Fruit fly (Drosophila melanogaster) whole organism, embryonic: ENCODE results near the gene Tsen2.

Source experiments
- Ada2b ChIP-seq: fragments of 200-800 bp; sonication (Bioruptor generic); IDR thresholded peaks from 2 replicates; pipeline ENCODE4 v1.3.6; 2022; ENCODE audit warnings: missing biosample characterization, missing genetic modification characterization
- B-H2 ChIP-seq: fragments of 200-800 bp; sonication (Bioruptor generic); optimal IDR thresholded peaks from 2 replicates; lab custom pipeline; 2018; ENCODE audit warnings: missing biosample characterization, mild to moderate bottlenecking, missing genetic modification characterization
- BEAF-32 ChIP-seq: fragments of 200-800 bp; sonication (Bioruptor generic); optimal IDR thresholded peaks from 3 replicates; lab custom pipeline; 2017; ENCODE audit warnings: missing biosample characterization, missing genetic modification characterization, mild to moderate bottlenecking, moderate library complexity, missing genetic modification reagents
- CG10366 ChIP-seq: fragments of 200-800 bp; sonication (Bioruptor generic); IDR thresholded peaks from 2 replicates; pipeline ENCODE4 v1.3.6; 2022; ENCODE audit warnings: missing biosample characterization, missing genetic modification characterization
- CG10565 ChIP-seq: fragments of 200-800 bp; sonication (Bioruptor generic); optimal IDR thresholded peaks from 3 replicates; lab custom pipeline; 2016; ENCODE audit warnings: missing biosample characterization, mild to moderate bottlenecking, missing genetic modification characterization
- CG11456 ChIP-seq: fragments of 200-800 bp; sonication (Bioruptor generic); IDR thresholded peaks from 3 replicates; pipeline ENCODE4 v1.3.6; 2022; ENCODE audit warnings: missing biosample characterization, missing genetic modification characterization
- CG12299 ChIP-seq: fragments of 200-800 bp; sonication (Bioruptor generic); optimal IDR thresholded peaks from 2 replicates; lab custom pipeline; 2018; ENCODE audit warnings: missing biosample characterization, mild to moderate bottlenecking, missing genetic modification characterization
- CG1233 ChIP-seq: fragments of 200-800 bp; sonication (Bioruptor generic); optimal IDR thresholded peaks from 4 replicates; lab custom pipeline; 2018; ENCODE audit warnings: missing biosample characterization, mild to moderate bottlenecking, missing genetic modification characterization
- CG12391 ChIP-seq: fragments of 200-800 bp; sonication (Bioruptor generic); optimal IDR thresholded peaks from 3 replicates; lab custom pipeline; 2018; ENCODE audit warnings: missing biosample characterization, mild to moderate bottlenecking, missing genetic modification characterization, moderate library complexity
- CG12659 ChIP-seq: fragments of 200-800 bp; sonication (Bioruptor generic); optimal IDR thresholded peaks from 3 replicates; lab custom pipeline; 2017; ENCODE audit warnings: mild to moderate bottlenecking, missing biosample characterization, missing genetic modification reagents, missing genetic modification characterization
- CG12942 ChIP-seq: fragments of 200-800 bp; sonication (Bioruptor generic); optimal IDR thresholded peaks from 3 replicates; lab custom pipeline; 2016; ENCODE audit warnings: missing biosample characterization, missing genetic modification characterization
- CG13424 ChIP-seq: fragments of 200-800 bp; sonication (Bioruptor generic); optimal IDR thresholded peaks from 2 replicates; lab custom pipeline; 2019; ENCODE audit warnings: missing biosample characterization, mild to moderate bottlenecking, missing genetic modification characterization, moderate library complexity
- CG13624 ChIP-seq: fragments of 200-800 bp; sonication (Bioruptor generic); optimal IDR thresholded peaks from 2 replicates; lab custom pipeline; 2016; ENCODE audit warnings: missing biosample characterization, missing genetic modification characterization
- CG14965 ChIP-seq: fragments of 200-800 bp; sonication (Bioruptor generic); optimal IDR thresholded peaks from 2 replicates; lab custom pipeline; 2016; ENCODE audit warnings: missing biosample characterization, missing genetic modification characterization, borderline replicate concordance
- CG1647 ChIP-seq: fragments of 200-800 bp; sonication (Bioruptor generic); optimal IDR thresholded peaks from 3 replicates; lab custom pipeline; 2016; ENCODE audit warnings: missing biosample characterization, missing genetic modification characterization
- CG17186 ChIP-seq: fragments of 200-800 bp; sonication (Bioruptor generic); optimal IDR thresholded peaks from 3 replicates; lab custom pipeline; 2017; ENCODE audit warnings: missing biosample characterization, missing genetic modification reagents, missing genetic modification characterization
- CG17359 ChIP-seq: fragments of 200-800 bp; sonication (Bioruptor generic); optimal IDR thresholded peaks from 3 replicates; lab custom pipeline; 2018; ENCODE audit warnings: missing biosample characterization, mild to moderate bottlenecking, missing genetic modification characterization, moderate library complexity
- CG2120 ChIP-seq: fragments of 200-800 bp; sonication (Bioruptor generic); optimal IDR thresholded peaks from 3 replicates; lab custom pipeline; 2016; ENCODE audit warnings: missing biosample characterization, missing genetic modification characterization
- CG2199 ChIP-seq: fragments of 200-800 bp; sonication (Bioruptor generic); IDR thresholded peaks from 3 replicates; pipeline ENCODE4 v1.3.6; 2022; ENCODE audit warnings: missing biosample characterization, missing genetic modification characterization
- CG30020 ChIP-seq: fragments of 200-800 bp; optimal IDR thresholded peaks from 2 replicates; lab custom pipeline; 2019; ENCODE audit warnings: missing biosample characterization, mild to moderate bottlenecking, missing genetic modification characterization, moderate library complexity
- CG30403 ChIP-seq: fragments of 200-800 bp; sonication (Bioruptor generic); optimal IDR thresholded peaks from 3 replicates; lab custom pipeline; 2016; ENCODE audit warnings: missing biosample characterization, missing genetic modification characterization
- CG31365 ChIP-seq: fragments of 200-800 bp; sonication (Bioruptor generic); optimal IDR thresholded peaks from 2 replicates; lab custom pipeline; 2018; ENCODE audit warnings: missing biosample characterization, mild to moderate bottlenecking, missing genetic modification characterization
- CG3163 ChIP-seq: fragments of 200-800 bp; sonication (Bioruptor generic); optimal IDR thresholded peaks from 3 replicates; lab custom pipeline; 2016; ENCODE audit warnings: missing biosample characterization, missing genetic modification characterization
- CG3726 ChIP-seq: fragments of 200-800 bp; sonication (Bioruptor generic); IDR thresholded peaks from 3 replicates; pipeline ENCODE4, ENCODE4 v1.3.6; 2022; ENCODE audit warnings: missing biosample characterization, missing genetic modification characterization
- CG4404 ChIP-seq: fragments of 200-800 bp; sonication (Bioruptor generic); IDR thresholded peaks from 2 replicates; pipeline ENCODE4 v1.3.6; 2022; ENCODE audit warnings: missing biosample characterization, missing genetic modification characterization
- CG9817 ChIP-seq: fragments of 200-800 bp; sonication (Bioruptor generic); optimal IDR thresholded peaks from 2 replicates; lab custom pipeline; 2018; ENCODE audit warnings: missing biosample characterization, mild to moderate bottlenecking, missing genetic modification characterization, moderate library complexity
- CoRest ChIP-seq: fragments of 200-800 bp; sonication (Bioruptor generic); optimal IDR thresholded peaks from 3 replicates; lab custom pipeline; 2018; ENCODE audit warnings: missing biosample characterization, mild to moderate bottlenecking, missing genetic modification characterization, moderate library complexity
- D19A ChIP-seq: fragments of 200-800 bp; optimal IDR thresholded peaks from 3 replicates; lab custom pipeline; 2019; ENCODE audit warnings: missing biosample characterization, mild to moderate bottlenecking, missing genetic modification characterization, moderate library complexity
- Dp ChIP-seq: fragments of 200-800 bp; sonication (Bioruptor generic); optimal IDR thresholded peaks from 2 replicates; lab custom pipeline; 2018; ENCODE audit warnings: missing biosample characterization, mild to moderate bottlenecking, missing genetic modification characterization, moderate library complexity
- HmgD ChIP-seq: fragments of 200-800 bp; sonication (Bioruptor generic); optimal IDR thresholded peaks from 3 replicates; lab custom pipeline; 2016; ENCODE audit warnings: missing biosample characterization, missing genetic modification characterization
- HmgZ ChIP-seq: fragments of 200-800 bp; sonication (Bioruptor generic); optimal IDR thresholded peaks from 2 replicates; lab custom pipeline; 2018; ENCODE audit warnings: missing biosample characterization, mild to moderate bottlenecking, missing genetic modification characterization
- Hr3 ChIP-seq: fragments of 200-800 bp; sonication (Bioruptor generic); optimal IDR thresholded peaks from 3 replicates; lab custom pipeline; 2016; ENCODE audit warnings: missing biosample characterization, missing genetic modification characterization
- Lim3 ChIP-seq: fragments of 200-800 bp; sonication (Bioruptor generic); IDR thresholded peaks from 2 replicates; pipeline ENCODE4 v1.3.6; 2022; ENCODE audit warnings: missing biosample characterization, missing genetic modification characterization
- MTF-1 ChIP-seq: fragments of 200-800 bp; sonication (Bioruptor generic); optimal IDR thresholded peaks from 2 replicates; lab custom pipeline; 2018; ENCODE audit warnings: missing biosample characterization, mild to moderate bottlenecking, missing genetic modification characterization, borderline replicate concordance
- Myb ChIP-seq: fragments of 200-800 bp; sonication (Bioruptor generic); optimal IDR thresholded peaks from 2 replicates; lab custom pipeline; 2016; ENCODE audit warnings: missing biosample characterization, missing genetic modification characterization
- NK7.1 ChIP-seq: fragments of 200-800 bp; sonication (Bioruptor generic); optimal IDR thresholded peaks from 3 replicates; lab custom pipeline; 2016; ENCODE audit warnings: missing biosample characterization, missing genetic modification characterization
- Oli ChIP-seq: fragments of 200-800 bp; sonication (Bioruptor generic); optimal IDR thresholded peaks from 2 replicates; lab custom pipeline; 2018; ENCODE audit warnings: missing biosample characterization, mild to moderate bottlenecking, missing genetic modification characterization, moderate library complexity
- Six4 ChIP-seq: fragments of 200-800 bp; sonication (Bioruptor generic); optimal IDR thresholded peaks from 2 replicates; lab custom pipeline; 2016; ENCODE audit warnings: missing biosample characterization, missing genetic modification characterization
- amos ChIP-seq: fragments of 200-800 bp; sonication (Bioruptor generic); IDR thresholded peaks from 2 replicates; pipeline ENCODE4 v1.3.6; 2022; ENCODE audit warnings: missing biosample characterization, missing genetic modification characterization; ENCODE audit not compliant: partially characterized antibody
- az2 ChIP-seq: fragments of 200-800 bp; sonication (Bioruptor generic); optimal IDR thresholded peaks from 3 replicates; lab custom pipeline; 2016; ENCODE audit warnings: missing biosample characterization, missing genetic modification characterization
- bab2 ChIP-seq: fragments of 200-800 bp; sonication (Bioruptor generic); optimal IDR thresholded peaks from 2 replicates; lab custom pipeline; 2016; ENCODE audit warnings: missing biosample characterization, missing genetic modification characterization
- cad ChIP-seq: fragments of >200 bp; optimal IDR thresholded peaks from 2 replicates; lab custom pipeline; 2017; ENCODE audit warnings: missing biosample characterization, missing genetic modification characterization
- emc ChIP-seq: fragments of 200-800 bp; sonication (Bioruptor generic); optimal IDR thresholded peaks from 2 replicates; lab custom pipeline; 2016; ENCODE audit warnings: missing biosample characterization, missing genetic modification characterization
- eve ChIP-seq, 2 experiments: fragments of >200 bp; optimal IDR thresholded peaks; 2 replicates each; lab custom pipeline; 2017; ENCODE audit warnings: missing biosample characterization in 2 of 2, missing genetic modification characterization in 2 of 2
- gem ChIP-seq: fragments of 200-800 bp; sonication (Bioruptor generic); optimal IDR thresholded peaks from 2 replicates; lab custom pipeline; 2019; ENCODE audit warnings: missing biosample characterization, mild to moderate bottlenecking, missing genetic modification characterization, moderate library complexity
- lab ChIP-seq: fragments of 200-800 bp; sonication (Bioruptor generic); optimal IDR thresholded peaks from 3 replicates; lab custom pipeline; 2017; ENCODE audit warnings: missing biosample characterization, missing genetic modification characterization, mild to moderate bottlenecking, moderate library complexity, missing genetic modification reagents
- onecut ChIP-seq: fragments of 200-800 bp; sonication (Bioruptor generic); IDR thresholded peaks from 2 replicates; pipeline ENCODE4 v1.3.6; 2022; ENCODE audit warnings: missing biosample characterization, missing genetic modification characterization
- pfk ChIP-seq: fragments of 200-800 bp; sonication (Bioruptor generic); optimal IDR thresholded peaks from 2 replicates; lab custom pipeline; 2018; ENCODE audit warnings: missing biosample characterization, mild to moderate bottlenecking, missing genetic modification characterization, moderate library complexity
- tio ChIP-seq: fragments of 200-800 bp; sonication (Bioruptor generic); optimal IDR thresholded peaks from 2 replicates; lab custom pipeline; 2017; ENCODE audit warnings: missing biosample characterization, missing genetic modification characterization, inconsistent platforms
- usp ChIP-seq: fragments of >200 bp; optimal IDR thresholded peaks from 2 replicates; lab custom pipeline; 2017; ENCODE audit warnings: missing biosample characterization, missing genetic modification characterization
- zfh2 ChIP-seq: fragments of 200-800 bp; sonication (Bioruptor generic); optimal IDR thresholded peaks from 2 replicates; lab custom pipeline; 2016; ENCODE audit warnings: missing biosample characterization, missing genetic modification characterization

Tsen2 gene

dm6 chr2L:16703753-16704152 lies 25.8 kb upstream of the Tsen2 start (continued):
- TF ChIP-seq HmgZ (tag; lab: Kevin White, UChicago) = peak; percentile 29
- TF ChIP-seq tio (GFP tag; lab: Kevin White, UChicago) = peak; percentile 49
- TF ChIP-seq HmgD (GFP tag; lab: Kevin White, UChicago) = no peak
- TF ChIP-seq zfh2 (GFP tag; lab: Kevin White, UChicago) = peak; percentile 59
- TF ChIP-seq CG10565 = no peak
- TF ChIP-seq CG13424 (tag; lab: Kevin White, UChicago) = peak; percentile 72
- TF ChIP-seq CG12942 = no peak
- peak; percentile 74 for TF ChIP-seq Dp
- peak; percentile 62 for TF ChIP-seq CG30403 (GFP tag; lab: Kevin White, UChicago)
- no peak for TF ChIP-seq D19A
- TF ChIP-seq CG12299 (tag; lab: Kevin White, UChicago) = peak; percentile 11
- no peak for TF ChIP-seq CG2199 (GFP tag; lab: Robert Waterston, UW)
- no peak for TF ChIP-seq CG17359 (tag; lab: Kevin White, UChicago)
- TF ChIP-seq Hr3 (GFP tag; lab: Kevin White, UChicago) = peak; percentile 27
- TF ChIP-seq BEAF-32 (GFP tag; lab: Kevin White, UChicago) = no peak
- no peak for TF ChIP-seq CG4404 (GFP tag; lab: Robert Waterston, UW)
- TF ChIP-seq CG31365 (tag; lab: Kevin White, UChicago) = no peak
- TF ChIP-seq pfk = no peak
- TF ChIP-seq Myb (GFP tag; lab: Kevin White, UChicago) = peak; percentile 21
- peak; percentile 31 for TF ChIP-seq az2 (GFP tag; lab: Kevin White, UChicago)
- TF ChIP-seq CG1233 = no peak
- TF ChIP-seq CG30020 (tag; lab: Kevin White, UChicago) = peak; percentile 69
- TF ChIP-seq cad (GFP tag; lab: Kevin White, UChicago) = no peak
- no peak for TF ChIP-seq lab
- no peak for TF ChIP-seq emc (GFP tag; lab: Kevin White, UChicago)
- no peak for TF ChIP-seq CG11456 (GFP tag; lab: Robert Waterston, UW)
- TF ChIP-seq CG1647 (GFP tag; lab: Kevin White, UChicago) = peak; percentile 23
- peak; percentile 53 for TF ChIP-seq CG13624 (GFP tag; lab: Kevin White, UChicago)
- peak; percentile 64 for TF ChIP-seq CG9817
- no peak for TF ChIP-seq amos (GFP tag; lab: Robert Waterston, UW)
- TF ChIP-seq CG17186 = no peak
- peak; percentile 58; the same call in 1 of the 2 replicates for TF ChIP-seq Ada2b (GFP tag; lab: Robert Waterston, UW)
- TF ChIP-seq CoRest (tag; lab: Kevin White, UChicago) = peak; percentile 70
- peak; percentile 8 for TF ChIP-seq CG3163 (GFP tag; lab: Kevin White, UChicago)
- TF ChIP-seq B-H2 (GFP tag; lab: Kevin White, UChicago) = peak; percentile 31
- peak; percentile 55 for TF ChIP-seq Oli (tag; lab: Kevin White, UChicago)
- TF ChIP-seq CG12659 (GFP tag; lab: Kevin White, UChicago) = peak; percentile 59
- TF ChIP-seq CG2120 (GFP tag; lab: Kevin White, UChicago) = peak; percentile 77
- peak; percentile 31; the same call in 1 of the 2 replicates for TF ChIP-seq onecut (GFP tag; lab: Robert Waterston, UW)
- TF ChIP-seq MTF-1 = no peak
- TF ChIP-seq usp = no peak
- peak; percentile 70 for TF ChIP-seq gem (tag; lab: Kevin White, UChicago)
- TF ChIP-seq CG14965 (GFP tag; lab: Kevin White, UChicago) = no peak
- TF ChIP-seq CG12391 (tag; lab: Kevin White, UChicago) = peak; percentile 44
- TF ChIP-seq Lim3 (GFP tag; lab: Robert Waterston, UW) = no peak
- TF ChIP-seq CG10366 = peak; percentile 75
- TF ChIP-seq eve (GFP tag; optimal IDR thresholded peaks at IDR 0.05; lab: Kevin White, UChicago) = no peak
- TF ChIP-seq CG3726 = no peak
- peak; percentile 19 for TF ChIP-seq bab2 (GFP tag; lab: Kevin White, UChicago)
- TF ChIP-seq NK7.1 (GFP tag; lab: Kevin White, UChicago) = no peak
- no peak for TF ChIP-seq Six4 (GFP tag; lab: Kevin White, UChicago)
